Worm (Caenorhabditis elegans) whole organism, midembryonic: ENCODE results near the gene lact-3.

Experiments
- T22C8.4 ChIP-seq: fragments of 200-800 bp; sonication (Bioruptor generic); IDR thresholded peaks from 2 replicates; pipeline ENCODE4 v1.3.6; 2022; ENCODE audit warnings: missing genetic modification characterization, missing compliant biosample characterization
- flt-1 ChIP-seq: fragments of 200-800 bp; sonication (Bioruptor generic); IDR thresholded peaks from 2 replicates; pipeline ENCODE4 v1.3.6; 2022; ENCODE audit warnings: missing genetic modification characterization, missing compliant biosample characterization
- ref-1 ChIP-seq: fragments of 200-800 bp; sonication (Bioruptor generic); conservative IDR thresholded peaks from 2 replicates; pipeline ENCODE4 v1.3.6; 2022; ENCODE audit warnings: missing genetic modification reagents, missing genetic modification characterization, missing compliant biosample characterization
- tab-1 ChIP-seq: fragments of 200-800 bp; sonication (Bioruptor generic); IDR thresholded peaks from 2 replicates; pipeline ENCODE4 v1.3.6; 2022; ENCODE audit warnings: missing genetic modification characterization, missing compliant biosample characterization
- ztf-23 ChIP-seq: fragments of 200-800 bp; sonication (Bioruptor generic); IDR thresholded peaks from 2 replicates; pipeline ENCODE4 v1.3.6; 2022; ENCODE audit warnings: missing genetic modification reagents, missing genetic modification characterization, missing compliant biosample characterization

DNA sequence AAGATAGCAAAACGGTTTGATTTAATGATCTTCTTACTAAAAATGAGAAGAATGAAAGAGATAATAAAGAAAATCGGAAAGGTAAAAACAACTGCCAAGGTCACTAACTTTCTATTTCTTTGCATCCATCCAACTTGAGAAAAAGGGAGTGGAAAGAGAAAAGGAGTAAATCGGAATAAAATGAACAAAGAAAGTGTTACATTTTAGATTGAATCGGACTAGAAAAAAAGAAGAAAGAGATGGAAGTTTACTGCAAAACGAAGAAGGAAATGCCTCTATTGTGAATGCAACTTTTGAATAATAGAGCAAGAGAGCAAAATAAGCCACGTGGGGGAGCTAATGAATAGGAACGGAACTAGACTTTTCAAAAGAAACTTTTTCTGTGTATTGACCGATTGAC lies 48.6 kb upstream of the lact-3 start:
- no peak for TF ChIP-seq ref-1 (GFP tag; lab: Robert Waterston, UW)
- no peak for TF ChIP-seq T22C8.4 (GFP tag; lab: Robert Waterston, UW)
- no peak for TF ChIP-seq tab-1 (GFP tag; lab: Robert Waterston, UW)
- no peak for TF ChIP-seq flt-1 (GFP tag; lab: Robert Waterston, UW)
- TF ChIP-seq ztf-23 (GFP tag; lab: Robert Waterston, UW) = no peak
